Worm (Caenorhabditis elegans): ENCODE results near the gene C35C5.8.

The C35C5.8 gene

DNA sequence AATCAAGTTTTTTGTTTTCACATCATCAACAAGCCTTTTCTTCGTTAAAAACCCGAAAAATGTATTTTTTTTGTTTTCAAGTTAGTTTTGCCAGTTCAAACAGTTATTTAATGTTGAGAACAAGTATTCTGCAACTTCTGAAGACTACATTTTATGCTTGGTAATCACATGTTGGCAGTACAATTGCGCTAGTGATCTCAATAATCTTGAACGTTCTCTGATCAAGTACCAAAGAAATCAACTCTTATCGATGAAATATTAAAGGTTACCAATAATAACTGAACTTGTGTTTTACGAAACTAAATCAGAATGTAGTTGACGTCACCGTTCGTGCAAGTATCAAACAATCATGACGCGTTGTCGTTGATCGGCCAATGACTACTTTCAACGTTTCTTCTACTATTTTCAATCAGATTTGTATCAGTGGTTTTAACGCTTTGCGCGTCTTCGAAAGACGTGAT is at the start of gene C35C5.8:
C35C5.8 (plus strand) TSS at position 51 of the 461 bp plus-strand sequence.
- TF ChIP-seq ZK546.5 (tag; optimal IDR thresholded peaks at IDR 0.05) (no peak), nhr-28 (tag; optimal IDR thresholded peaks at IDR 0.05) (no peak), fos-1 (tag; optimal IDR thresholded peaks at IDR 0.05) (no peak), mdl-1 (tag; optimal IDR thresholded peaks at IDR 0.05) (no peak), nhr-43 (tag; optimal IDR thresholded peaks at IDR 0.05; ENCODE audit: poor library complexity, severe bottlenecking) (peak; percentile 6), ceh-9 (tag; optimal IDR thresholded peaks at IDR 0.05) (no peak), mml-1 (tag; optimal IDR thresholded peaks at IDR 0.05) (no peak), unc-62 (GFP tag; optimal IDR thresholded peaks at IDR 0.05) (no peak), pqm-1 (tag; optimal IDR thresholded peaks at IDR 0.05) (peak; percentile 4), nhr-76 (tag; optimal IDR thresholded peaks at IDR 0.05) (no peak), nhr-237 (tag; optimal IDR thresholded peaks at IDR 0.05) (no peak), nhr-23 (tag; optimal IDR thresholded peaks at IDR 0.05) (no peak), ztf-11 (tag; optimal IDR thresholded peaks at IDR 0.05) (no peak)

DNA sequence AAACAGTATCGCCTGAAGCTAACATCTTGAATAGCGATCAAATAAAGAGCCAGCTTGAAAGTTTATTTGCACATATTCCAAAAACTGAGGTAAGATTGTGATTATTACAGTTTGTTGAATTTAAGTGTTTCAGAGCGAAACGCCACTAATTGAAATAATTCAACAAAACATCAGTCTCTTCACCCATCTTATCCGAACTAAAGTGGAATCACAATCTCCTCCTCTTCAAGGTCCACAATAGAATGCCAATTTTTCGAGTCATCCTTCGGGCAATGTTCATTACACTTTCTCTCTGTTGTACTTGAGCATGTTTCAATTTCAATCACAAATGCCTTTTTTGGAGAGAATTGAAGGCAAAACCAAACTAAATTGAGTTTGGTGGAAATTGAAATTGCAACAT is 49.4 kb upstream of the C35C5.8 start:
- no peak for TF ChIP-seq fos-1 (tag; optimal IDR thresholded peaks at IDR 0.05)
- no peak for TF ChIP-seq nhr-77 (tag; optimal IDR thresholded peaks at IDR 0.05)
- TF ChIP-seq nhr-237 (tag; optimal IDR thresholded peaks at IDR 0.05), result no peak
- TF ChIP-seq skn-1 (tag; optimal IDR thresholded peaks at IDR 0.05), result no peak
- no peak for TF ChIP-seq elt-3 (tag; optimal IDR thresholded peaks at IDR 0.05)
- no peak for TF ChIP-seq nhr-67 (tag; optimal IDR thresholded peaks at IDR 0.05)
- no peak for TF ChIP-seq egl-27 (tag; optimal IDR thresholded peaks at IDR 0.05)
- TF ChIP-seq elt-1 (tag; optimal IDR thresholded peaks at IDR 0.05), result no peak
- no peak for TF ChIP-seq nhr-43 (tag; optimal IDR thresholded peaks at IDR 0.05; ENCODE audit: poor library complexity, severe bottlenecking)
- TF ChIP-seq mml-1 (tag; optimal IDR thresholded peaks at IDR 0.05), result no peak
- no peak for TF ChIP-seq aly-2 (tag; optimal IDR thresholded peaks at IDR 0.05)
- no peak for TF ChIP-seq egl-5 (tag; optimal IDR thresholded peaks at IDR 0.05)
- no peak for TF ChIP-seq sea-2 (GFP tag; optimal IDR thresholded peaks at IDR 0.05)
- no peak for TF ChIP-seq ztf-11 (tag; optimal IDR thresholded peaks at IDR 0.05)
- no peak for TF ChIP-seq unc-62 (GFP tag; optimal IDR thresholded peaks at IDR 0.05)
- TF ChIP-seq fkh-10 (GFP tag; optimal IDR thresholded peaks at IDR 0.05), result no peak
- no peak for TF ChIP-seq ztf-4 (tag; optimal IDR thresholded peaks at IDR 0.05)

ce11 chrX:11487484-11487883 is 45.9 kb upstream of the C35C5.8 start, which contains the start of gene spp-9:
TSS of gene spp-9 (plus strand) at chrX:11487784.
- TF ChIP-seq lin-15B (tag; optimal IDR thresholded peaks at IDR 0.05), result no peak
- no peak for TF ChIP-seq aly-2 (tag; optimal IDR thresholded peaks at IDR 0.05)
- no peak for TF ChIP-seq nfya-1 (tag; optimal IDR thresholded peaks at IDR 0.05; ENCODE audit: insufficient read depth)
- no peak for TF ChIP-seq zag-1 (tag; optimal IDR thresholded peaks at IDR 0.05)
- no peak for TF ChIP-seq R02D3.7 (tag; optimal IDR thresholded peaks at IDR 0.05)
- no peak for TF ChIP-seq nhr-237 (tag; optimal IDR thresholded peaks at IDR 0.05)
- no peak for TF ChIP-seq elt-3 (tag; optimal IDR thresholded peaks at IDR 0.05)
- no peak for TF ChIP-seq ceh-28 (tag; optimal IDR thresholded peaks at IDR 0.05)
- TF ChIP-seq elt-2 (tag; optimal IDR thresholded peaks at IDR 0.05), result no peak
- no peak for TF ChIP-seq nhr-25 (tag; optimal IDR thresholded peaks at IDR 0.05)
- TF ChIP-seq sea-2 (GFP tag; optimal IDR thresholded peaks at IDR 0.05), result no peak
- TF ChIP-seq lsy-12 (tag; optimal IDR thresholded peaks at IDR 0.05), result no peak
- no peak for TF ChIP-seq daf-12 (tag; optimal IDR thresholded peaks at IDR 0.05)
- TF ChIP-seq ztf-4 (tag; optimal IDR thresholded peaks at IDR 0.05), result no peak
- TF ChIP-seq lin-39 (tag; optimal IDR thresholded peaks at IDR 0.05), result no peak

DNA sequence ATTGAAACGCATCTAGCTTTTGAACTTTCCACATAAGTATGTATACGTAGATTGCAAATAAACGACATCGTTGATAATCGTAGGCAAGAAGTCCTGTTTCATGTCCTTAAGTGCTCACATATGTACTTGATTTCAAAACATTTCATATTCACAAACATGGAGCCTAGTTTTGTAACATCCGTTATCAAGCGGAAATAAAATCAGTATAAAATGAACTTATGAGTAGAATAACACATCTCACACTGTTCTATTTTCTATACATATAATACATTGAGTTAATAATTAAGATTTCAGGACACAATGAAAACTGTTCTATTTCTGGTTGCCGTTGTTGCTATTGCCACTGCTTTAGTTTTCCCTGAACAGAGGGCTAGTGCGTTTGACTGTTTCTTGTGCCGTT is 43.6 kb upstream of the C35C5.8 start, which contains the start of gene spp-21:
spp-21 (plus strand) TSS at position 301 of the 400 bp plus-strand sequence.
- TF ChIP-seq nhr-77 (tag; optimal IDR thresholded peaks at IDR 0.05), result no peak
- no peak for TF ChIP-seq nhr-237 (tag; optimal IDR thresholded peaks at IDR 0.05)
- TF ChIP-seq nhr-67 (tag; optimal IDR thresholded peaks at IDR 0.05), result no peak
- TF ChIP-seq jun-1 (tag; optimal IDR thresholded peaks at IDR 0.05), result no peak
- no peak for TF ChIP-seq ztf-11 (tag; optimal IDR thresholded peaks at IDR 0.05)
- TF ChIP-seq skn-1 (tag; optimal IDR thresholded peaks at IDR 0.05), result no peak
- TF ChIP-seq nfya-1 (tag; optimal IDR thresholded peaks at IDR 0.05; ENCODE audit: insufficient read depth), result no peak
- no peak for TF ChIP-seq mml-1 (tag; optimal IDR thresholded peaks at IDR 0.05)
- TF ChIP-seq aly-2 (tag; optimal IDR thresholded peaks at IDR 0.05), result no peak
- no peak for TF ChIP-seq ama-1 (optimal IDR thresholded peaks at IDR 0.05)
- TF ChIP-seq unc-62 (GFP tag; optimal IDR thresholded peaks at IDR 0.05), result no peak
- TF ChIP-seq ceh-9 (tag; optimal IDR thresholded peaks at IDR 0.05), result no peak
- no peak for TF ChIP-seq unc-39 (tag; optimal IDR thresholded peaks at IDR 0.05)

Measured in whole organism, L3 larva.